Worm (Caenorhabditis elegans) whole organism, late embryonic: Measurements from ENCODE around the gene C26D10.7.

Experiments
- ceh-34 ChIP-seq: sonication (generic microtip); optimal IDR thresholded peaks from 2 replicates; lab custom pipeline; 2016; ENCODE audit warnings: mild to moderate bottlenecking, missing genetic modification characterization, missing compliant biosample characterization
- ceh-45 ChIP-seq: fragments of 200-800 bp; sonication (Bioruptor generic); IDR thresholded peaks from 2 replicates; pipeline ENCODE4 v1.3.6; 2022; ENCODE audit warnings: missing genetic modification reagents, missing genetic modification characterization, missing compliant biosample characterization
- elt-2 ChIP-seq: sonication (generic microtip); optimal IDR thresholded peaks from 2 replicates; lab custom pipeline; 2016; ENCODE audit warnings: missing genetic modification reagents, missing genetic modification characterization, missing compliant biosample characterization
- lin-11 ChIP-seq: fragments of 200-800 bp; sonication (Bioruptor generic); optimal IDR thresholded peaks from 2 replicates; lab custom pipeline; 2018; ENCODE audit warnings: mild to moderate bottlenecking, missing genetic modification characterization, missing compliant biosample characterization
- nfya-1 ChIP-seq: sonication (generic microtip); optimal IDR thresholded peaks from 2 replicates; lab custom pipeline; 2017; ENCODE audit warnings: missing genetic modification characterization, mild to moderate bottlenecking, missing compliant biosample characterization, antibody characterized with exemption, moderate library complexity
- nhr-11 ChIP-seq: fragments of 150-350 bp; optimal IDR thresholded peaks from 2 replicates; lab custom pipeline; 2014; ENCODE audit warnings: missing biosample characterization, missing genetic modification characterization
- npax-4 ChIP-seq: sonication (generic microtip); optimal IDR thresholded peaks from 2 replicates; lab custom pipeline; 2016; ENCODE audit warnings: missing genetic modification characterization, missing compliant biosample characterization
- pag-3 ChIP-seq: sonication (generic microtip); optimal IDR thresholded peaks from 2 replicates; lab custom pipeline; 2016; ENCODE audit warnings: missing compliant biosample characterization, missing genetic modification characterization, borderline replicate concordance
- pax-1 ChIP-seq: fragments of 150-350 bp; optimal IDR thresholded peaks from 2 replicates; lab custom pipeline; 2014; ENCODE audit warnings: missing biosample characterization, missing genetic modification characterization
- pha-2 ChIP-seq: sonication (generic microtip); optimal IDR thresholded peaks from 2 replicates; lab custom pipeline; 2017; ENCODE audit warnings: mild to moderate bottlenecking, missing genetic modification characterization, missing compliant biosample characterization
- pha-4 ChIP-seq: fragments of 150-350 bp; optimal IDR thresholded peaks from 2 replicates; lab custom pipeline; 2018; ENCODE audit warnings: missing biosample characterization, missing genetic modification reagents, missing genetic modification characterization
- ttx-3 ChIP-seq: sonication (generic microtip); optimal IDR thresholded peaks from 2 replicates; lab custom pipeline; 2016; ENCODE audit warnings: missing genetic modification reagents, missing genetic modification characterization, missing compliant biosample characterization
- unc-42 ChIP-seq: sonication (generic microtip); optimal IDR thresholded peaks from 2 replicates; lab custom pipeline; 2016; ENCODE audit warnings: missing genotype, missing genetic modification characterization, missing compliant biosample characterization
- unc-86 ChIP-seq: sonication (generic microtip); optimal IDR thresholded peaks from 2 replicates; lab custom pipeline; 2016; ENCODE audit warnings: missing genetic modification characterization, missing compliant biosample characterization

DNA sequence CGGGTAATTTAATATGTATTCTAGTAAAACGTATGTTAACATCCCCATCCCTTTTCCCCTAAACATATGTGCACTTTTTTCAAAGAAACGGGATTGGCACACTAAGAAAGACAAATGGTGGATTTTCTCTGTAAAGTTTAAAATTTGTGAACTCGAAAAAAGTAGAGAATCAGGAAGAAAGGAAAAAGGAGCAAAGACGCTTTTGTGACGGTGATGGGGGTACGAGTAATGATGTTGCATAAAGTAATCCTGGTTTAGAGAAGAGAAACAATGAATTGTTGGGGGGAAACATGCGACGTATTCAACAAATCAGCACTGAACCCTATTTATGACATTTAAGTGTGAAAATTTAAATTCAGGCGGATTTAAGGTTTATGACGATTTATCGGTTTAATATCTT, 22.3 kb upstream of the C26D10.7 start:
- TF ChIP-seq pha-4 (tag; lab: Kevin White, UChicago), result no peak
- no peak for TF ChIP-seq nhr-11
- TF ChIP-seq lin-11 (tag; lab: Kevin White, UChicago), result no peak
- TF ChIP-seq pax-1 (tag; lab: Kevin White, UChicago), result no peak
- TF ChIP-seq elt-2, result no peak
- no peak for TF ChIP-seq ceh-45 (GFP tag; lab: Robert Waterston, UW)
- TF ChIP-seq ceh-34, result no peak
- no peak for TF ChIP-seq ttx-3
- no peak for TF ChIP-seq unc-86 (tag; lab: Kevin White, UChicago)
- no peak for TF ChIP-seq npax-4
- no peak for TF ChIP-seq unc-42 (tag; lab: Kevin White, UChicago)
- no peak for TF ChIP-seq nfya-1 (tag; lab: Kevin White, UChicago)
- no peak for TF ChIP-seq pha-2 (tag; lab: Kevin White, UChicago)
- no peak for TF ChIP-seq pag-3 (tag; lab: Kevin White, UChicago)
